Worm (Caenorhabditis elegans) whole organism, early embryonic: ENCODE data around the gene acdh-9.

Source experiments
- ceh-36 ChIP-seq: sonication (generic microtip); optimal IDR thresholded peaks from 2 replicates; lab custom pipeline; 2016; ENCODE audit warnings: missing genetic modification characterization, inconsistent platforms, missing compliant biosample characterization
- hmbx-1 ChIP-seq: sonication (generic microtip); optimal IDR thresholded peaks from 2 replicates; lab custom pipeline; 2016; ENCODE audit warnings: mild to moderate bottlenecking, missing genetic modification characterization, missing compliant biosample characterization
- hnd-1 ChIP-seq: sonication (generic microtip); optimal IDR thresholded peaks from 2 replicates; lab custom pipeline; 2016; ENCODE audit warnings: missing genetic modification characterization, missing compliant biosample characterization

ce11 chrII:821514-821913, 26.9 kb downstream of the acdh-9 start, which contains the start of gene F46F5.8:
- TF ChIP-seq hmbx-1 (tag; lab: Kevin White, UChicago), result no peak
- no peak for TF ChIP-seq hnd-1 (tag; lab: Kevin White, UChicago)
- TF ChIP-seq ceh-36, result no peak
